Worm (Caenorhabditis elegans): ENCODE measurements around the gene C31H2.14.

- TF ChIP-seq Y53G8AR.9 (GFP tag; conservative IDR thresholded peaks at IDR 0.05) (no peak), ztf-3 (GFP tag; optimal IDR thresholded peaks at IDR 0.05) (no peak), nfya-1 (tag; optimal IDR thresholded peaks at IDR 0.05; ENCODE audit: borderline replicate concordance, insufficient read depth) (no peak), snpc-1.1 (tag; optimal IDR thresholded peaks at IDR 0.05; ENCODE audit: insufficient read depth) (no peak), pha-4 (tag; optimal IDR thresholded peaks at IDR 0.05) (no peak), ztf-26 (tag; optimal IDR thresholded peaks at IDR 0.05) (no peak), Y53F4B.3 (GFP tag; IDR thresholded peaks at IDR 0.05) (no peak), hsf-1 (GFP tag; IDR thresholded peaks at IDR 0.05) (no peak), ztf-25 (GFP tag; IDR thresholded peaks at IDR 0.05) (no peak), egl-44 (GFP tag; IDR thresholded peaks at IDR 0.05) (no peak)
Measured at ce11 chrX:5137716-5138470, 10.1 kb upstream of the C31H2.14 start.

Measured in whole organism, young adult.